Fruit fly (Drosophila melanogaster): ENCODE results near the gene CG31626.

Gene CG31626

DNA sequence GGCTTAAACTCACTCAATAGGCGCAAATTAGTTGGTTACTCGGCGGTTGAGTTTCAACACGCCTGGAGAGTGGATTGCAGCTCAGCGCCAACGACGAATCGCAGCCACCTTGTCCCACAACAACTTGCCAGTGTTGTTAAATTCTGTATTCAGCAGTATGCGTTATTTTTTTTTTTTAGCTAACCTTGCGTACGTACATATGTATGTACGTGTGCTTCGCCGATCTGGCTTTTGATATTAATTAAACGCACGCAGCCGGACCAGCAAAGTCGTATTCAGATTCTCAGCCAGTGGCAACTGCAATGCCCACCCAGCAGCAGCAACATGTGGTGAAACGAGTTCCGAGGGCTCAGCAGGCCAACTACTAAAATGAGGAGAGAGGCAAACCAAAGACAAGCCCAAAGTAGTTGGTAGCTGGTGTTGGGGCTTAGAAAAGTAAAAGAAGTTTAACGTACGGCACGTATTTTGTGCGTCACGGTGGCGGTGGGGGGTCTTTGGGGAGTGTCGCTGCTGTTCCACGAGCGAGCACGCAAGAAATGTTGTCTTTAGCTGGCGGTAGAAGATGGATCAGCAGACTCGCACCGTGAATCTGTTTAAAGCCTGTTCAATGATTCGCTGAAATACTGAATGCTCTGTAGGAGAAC is 8.7 kb upstream of the CG31626 start:
- TF ChIP-seq ttk (optimal IDR thresholded peaks at IDR 0.05) = no peak
- no peak for TF ChIP-seq psq (optimal IDR thresholded peaks at IDR 0.05)
- no peak for TF ChIP-seq h (optimal IDR thresholded peaks at IDR 0.05)
- TF ChIP-seq Myc (optimal IDR thresholded peaks at IDR 0.05) = no peak
- no peak for TF ChIP-seq Sin3A (optimal IDR thresholded peaks at IDR 0.05)
- no peak for TF ChIP-seq insv (optimal IDR thresholded peaks at IDR 0.05)

dm6 chr2L:21243964-21244466 is 7.5 kb upstream of the CG31626 start:
- no peak for TF ChIP-seq insv (optimal IDR thresholded peaks at IDR 0.05)
- no peak for TF ChIP-seq ttk (optimal IDR thresholded peaks at IDR 0.05)
- TF ChIP-seq Sin3A (optimal IDR thresholded peaks at IDR 0.05) = no peak
- TF ChIP-seq Myc (optimal IDR thresholded peaks at IDR 0.05) = no peak
- no peak for TF ChIP-seq psq (optimal IDR thresholded peaks at IDR 0.05)

DNA sequence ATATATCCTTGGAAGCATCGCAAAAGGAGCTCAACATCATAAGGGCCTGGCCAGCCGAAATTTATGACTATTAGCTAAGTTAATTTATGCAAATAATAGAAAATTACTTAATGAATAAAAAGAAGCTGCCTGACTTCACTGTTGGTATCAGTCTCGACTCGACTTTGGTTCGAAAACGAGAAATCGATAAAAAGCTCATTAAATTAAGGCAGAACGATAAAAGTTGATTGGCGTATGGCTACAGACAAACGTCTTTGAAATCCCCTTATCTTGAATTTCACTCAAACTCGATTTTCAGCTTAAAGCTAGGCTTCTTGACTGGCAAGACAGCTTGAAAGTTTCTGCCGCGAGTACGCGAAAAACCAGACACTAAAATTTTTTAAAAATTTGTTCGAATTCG is 5.8 kb upstream of the CG31626 start:
- TF ChIP-seq Myc (optimal IDR thresholded peaks at IDR 0.05) = no peak
- TF ChIP-seq psq (optimal IDR thresholded peaks at IDR 0.05) = no peak
- TF ChIP-seq Sin3A (optimal IDR thresholded peaks at IDR 0.05) = no peak
- no peak for TF ChIP-seq ttk (optimal IDR thresholded peaks at IDR 0.05)
- TF ChIP-seq h (optimal IDR thresholded peaks at IDR 0.05) = no peak

DNA sequence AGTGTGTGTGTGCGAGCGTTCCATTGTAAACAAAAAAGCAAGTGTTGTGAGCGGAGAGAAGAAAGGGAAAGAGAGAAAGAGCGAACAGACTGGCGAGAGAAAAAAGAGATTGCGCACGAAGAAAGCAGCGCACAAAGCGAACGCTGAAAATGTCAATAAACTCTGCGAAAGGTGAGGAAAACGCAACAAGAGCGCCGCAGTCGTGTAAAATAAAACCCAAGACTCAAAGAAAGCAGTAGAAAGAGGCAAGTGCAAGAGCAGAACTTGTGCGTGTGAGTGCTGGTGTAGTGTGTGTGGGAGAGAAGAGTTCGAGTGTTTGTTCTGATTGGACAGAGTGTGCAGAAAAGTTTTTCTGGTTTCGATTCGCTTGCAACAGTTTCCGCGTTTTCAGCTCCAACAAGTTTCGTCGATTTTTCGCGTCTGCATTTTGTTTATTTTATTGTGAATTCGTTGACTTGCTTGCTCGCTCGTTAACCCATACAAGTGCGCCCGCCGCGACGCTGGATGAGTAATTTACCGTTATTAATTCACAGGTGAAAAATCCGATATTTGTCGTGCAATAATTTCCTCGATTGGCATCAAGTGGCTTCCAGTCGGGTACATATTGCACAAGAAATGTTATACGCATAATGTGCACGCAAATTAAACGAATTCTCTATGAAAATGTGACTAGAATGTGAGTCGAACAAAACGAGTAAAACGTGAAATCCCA is 1.4 kb upstream of the CG31626 start:
- TF ChIP-seq Myc (optimal IDR thresholded peaks at IDR 0.05) (no peak), psq (optimal IDR thresholded peaks at IDR 0.05) (no peak), insv (optimal IDR thresholded peaks at IDR 0.05) (no peak), ttk (optimal IDR thresholded peaks at IDR 0.05) (no peak), h (optimal IDR thresholded peaks at IDR 0.05) (no peak), Sin3A (optimal IDR thresholded peaks at IDR 0.05) (no peak)

DNA sequence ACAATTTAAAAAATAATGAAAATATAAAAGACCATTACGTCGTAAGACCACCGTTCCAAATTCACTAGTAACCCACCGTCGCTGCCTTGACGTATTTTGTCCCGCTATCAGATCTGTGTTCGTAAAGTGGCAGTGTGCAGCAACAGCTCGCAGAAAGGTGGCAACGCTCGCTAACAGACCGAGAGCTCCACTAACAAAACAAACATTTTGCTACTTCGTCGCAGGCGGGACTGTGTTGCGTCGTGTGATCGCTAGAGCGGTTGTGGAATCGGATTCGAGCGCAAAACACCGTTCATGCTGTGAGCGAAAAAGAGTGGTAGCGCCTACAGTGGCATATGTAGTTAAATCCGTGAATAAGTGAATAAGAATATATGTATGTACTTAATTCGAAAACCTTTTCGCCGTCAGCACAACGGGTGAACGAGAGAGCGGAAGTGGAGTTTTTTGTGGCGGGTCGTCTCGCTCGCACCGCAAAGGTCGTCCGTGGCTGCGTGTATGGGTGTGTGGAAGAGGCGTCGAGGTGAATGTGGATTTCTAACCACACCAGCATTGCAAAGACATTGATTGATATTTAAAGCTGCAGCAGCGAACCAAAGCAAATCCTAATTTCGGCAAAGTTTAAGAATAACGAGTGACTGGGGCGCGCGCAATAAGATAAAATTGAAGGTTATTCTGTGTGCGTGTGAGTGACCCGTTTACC is 665 bp upstream of the CG31626 start, which contains the start of gene Hr39:
Gene Hr39 (plus strand): TSS at position 203 of the 700 bp plus-strand sequence.
- TF ChIP-seq psq (optimal IDR thresholded peaks at IDR 0.05) = no peak
- TF ChIP-seq insv (optimal IDR thresholded peaks at IDR 0.05) = no peak

DNA sequence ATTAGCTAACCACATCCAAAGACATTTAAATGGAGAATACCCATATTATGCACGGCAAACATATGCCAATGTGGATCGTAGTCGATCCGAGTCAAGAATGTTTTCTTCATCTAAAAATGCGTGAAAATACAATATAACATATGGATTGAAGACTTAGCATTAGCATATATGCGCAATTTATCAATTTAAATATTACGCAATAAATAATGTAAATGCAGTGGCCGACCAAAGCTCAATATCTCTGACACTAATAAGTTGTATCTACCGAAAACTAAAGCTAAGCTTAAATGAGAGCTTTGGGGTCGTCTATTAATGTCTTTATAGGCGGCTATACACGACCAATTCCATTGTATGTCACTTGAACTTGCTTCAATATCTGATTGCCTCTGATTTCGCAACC is 1.1 kb downstream of the CG31626 start:
- TF ChIP-seq insv (optimal IDR thresholded peaks at IDR 0.05) (no peak), Sin3A (optimal IDR thresholded peaks at IDR 0.05) (no peak), Myc (optimal IDR thresholded peaks at IDR 0.05) (no peak), h (optimal IDR thresholded peaks at IDR 0.05) (no peak)

DNA sequence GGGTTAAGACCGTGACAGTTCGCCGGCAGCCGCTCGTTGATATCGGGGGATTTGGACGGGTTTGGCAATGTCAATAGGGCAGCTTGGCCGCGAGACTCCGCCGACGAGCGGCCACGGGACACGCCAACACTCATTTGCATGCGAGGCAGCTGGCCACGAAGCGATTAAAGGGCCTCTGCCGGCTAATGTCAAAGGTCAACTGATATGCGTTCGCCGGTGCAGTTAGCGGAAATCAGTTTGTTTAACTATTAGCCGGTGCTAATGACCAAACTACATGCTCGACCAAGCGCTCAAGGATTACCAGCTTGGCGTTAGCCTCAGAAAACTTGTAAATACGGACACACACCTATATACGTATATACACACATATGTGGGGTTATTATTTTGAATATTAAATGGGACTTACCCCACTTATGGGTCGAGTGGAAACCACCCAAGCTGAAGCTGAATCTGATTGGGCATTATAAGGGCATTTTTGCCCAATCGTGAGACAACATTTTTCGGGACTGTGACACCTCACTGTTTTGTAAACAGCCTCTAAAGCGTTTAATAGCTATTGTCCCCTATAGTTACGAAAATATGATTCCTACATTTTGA is 2.0 kb downstream of the CG31626 start:
- TF ChIP-seq psq (optimal IDR thresholded peaks at IDR 0.05) (no peak), ttk (optimal IDR thresholded peaks at IDR 0.05) (no peak), h (optimal IDR thresholded peaks at IDR 0.05) (no peak)

DNA sequence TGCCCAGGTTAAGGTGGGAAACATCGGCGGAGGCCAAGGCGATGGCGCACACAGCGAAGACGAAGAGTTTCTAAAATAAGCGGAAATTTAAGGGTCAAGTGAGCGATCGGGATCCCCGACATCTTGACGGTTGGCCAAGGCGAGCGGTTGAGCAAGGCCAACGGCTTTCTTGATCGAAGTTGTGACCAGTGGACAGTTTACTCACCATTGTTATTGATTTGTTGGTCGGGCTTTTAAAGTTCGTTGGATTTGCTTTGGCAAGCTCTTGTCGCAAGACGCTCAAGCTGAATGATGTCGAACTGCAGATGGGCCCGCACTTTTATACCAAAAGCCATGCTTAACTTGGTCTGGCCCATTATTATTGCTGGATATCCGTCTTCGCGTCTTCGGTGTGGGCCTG is 3.1 kb downstream of the CG31626 start:
- TF ChIP-seq Sin3A (optimal IDR thresholded peaks at IDR 0.05) (no peak), h (optimal IDR thresholded peaks at IDR 0.05) (no peak), psq (optimal IDR thresholded peaks at IDR 0.05) (no peak), ttk (optimal IDR thresholded peaks at IDR 0.05) (no peak), insv (optimal IDR thresholded peaks at IDR 0.05) (no peak), Myc (optimal IDR thresholded peaks at IDR 0.05) (no peak)

DNA sequence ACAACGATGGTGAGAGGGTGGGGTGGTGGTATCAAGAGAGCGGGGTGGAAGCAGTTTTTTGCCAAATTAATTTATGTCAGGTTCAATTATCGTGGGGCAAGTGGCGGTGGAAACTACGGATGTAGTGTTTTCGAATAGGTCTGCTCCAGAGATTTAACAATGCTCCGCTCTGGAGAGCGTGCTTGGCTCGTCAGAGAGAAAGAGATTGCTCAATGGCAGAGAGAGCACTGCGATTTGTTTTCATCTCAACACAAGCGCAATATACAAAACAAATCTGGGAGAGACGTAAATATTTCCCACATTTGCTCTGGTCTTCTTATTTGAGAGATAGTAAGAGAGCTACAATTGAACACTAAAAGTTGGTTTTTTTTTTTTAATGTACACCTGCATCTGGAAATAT is 14.8 kb downstream of the CG31626 start:
- TF ChIP-seq h (optimal IDR thresholded peaks at IDR 0.05) (no peak), ttk (optimal IDR thresholded peaks at IDR 0.05) (no peak), Sin3A (optimal IDR thresholded peaks at IDR 0.05) (no peak), psq (optimal IDR thresholded peaks at IDR 0.05) (no peak), Myc (optimal IDR thresholded peaks at IDR 0.05) (no peak), insv (optimal IDR thresholded peaks at IDR 0.05) (no peak)

DNA sequence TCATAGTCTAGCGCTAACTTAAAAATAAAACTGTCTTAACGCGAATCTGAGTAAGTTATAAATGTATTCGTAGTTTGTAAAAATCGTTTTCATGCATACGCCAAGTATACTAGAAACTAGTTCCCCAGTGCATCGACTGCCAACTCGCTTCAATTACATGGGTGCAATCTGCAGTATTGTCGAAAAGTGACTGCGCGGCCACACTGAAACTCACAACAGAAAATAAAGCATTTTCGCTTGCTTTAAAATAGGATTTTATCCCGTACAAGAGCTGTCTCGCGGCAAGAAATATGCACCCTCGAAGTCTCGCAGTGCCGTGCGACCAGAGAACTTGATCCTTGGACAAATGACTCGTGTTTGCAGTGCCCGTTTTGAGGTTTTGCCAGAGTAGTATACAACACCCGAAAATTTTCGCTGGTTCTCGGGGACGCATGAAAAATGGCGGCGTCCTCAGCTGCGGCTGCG is 15.4 kb downstream of the CG31626 start, which contains the start of gene CG8677:
Gene CG8677 (plus strand): TSS at position 199 of the 465 bp plus-strand sequence.
- TF ChIP-seq h (optimal IDR thresholded peaks at IDR 0.05) (no peak), Sin3A (optimal IDR thresholded peaks at IDR 0.05) (no peak), insv (optimal IDR thresholded peaks at IDR 0.05) (no peak), ttk (optimal IDR thresholded peaks at IDR 0.05) (no peak), psq (optimal IDR thresholded peaks at IDR 0.05) (no peak), Myc (optimal IDR thresholded peaks at IDR 0.05) (no peak)

DNA sequence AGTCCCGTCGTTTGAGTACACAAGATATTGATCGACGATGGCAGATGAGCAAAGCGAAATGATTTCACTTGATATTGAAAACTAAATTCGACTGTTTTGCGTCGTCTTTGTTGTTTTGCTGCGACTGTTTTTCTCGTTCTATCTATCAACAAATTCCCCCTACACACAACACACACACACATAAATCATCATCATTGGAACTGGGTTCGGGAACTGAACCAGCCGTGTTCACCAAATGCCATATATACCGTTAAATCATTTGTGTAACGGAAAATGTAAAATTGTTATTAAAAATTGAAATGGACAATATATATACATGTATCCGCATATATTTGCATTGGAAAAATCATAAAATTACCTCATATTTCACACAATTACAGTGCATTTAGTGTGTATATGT is 16.1 kb downstream of the CG31626 start, which contains the start of gene Atg18b:
Gene Atg18b (minus strand): TSS at position 177 of the 400 bp plus-strand sequence.
- no peak for TF ChIP-seq Myc (optimal IDR thresholded peaks at IDR 0.05)
- TF ChIP-seq psq (optimal IDR thresholded peaks at IDR 0.05) = no peak
- no peak for TF ChIP-seq ttk (optimal IDR thresholded peaks at IDR 0.05)
- no peak for TF ChIP-seq Sin3A (optimal IDR thresholded peaks at IDR 0.05)
- TF ChIP-seq h (optimal IDR thresholded peaks at IDR 0.05) = no peak
- no peak for TF ChIP-seq insv (optimal IDR thresholded peaks at IDR 0.05)

DNA sequence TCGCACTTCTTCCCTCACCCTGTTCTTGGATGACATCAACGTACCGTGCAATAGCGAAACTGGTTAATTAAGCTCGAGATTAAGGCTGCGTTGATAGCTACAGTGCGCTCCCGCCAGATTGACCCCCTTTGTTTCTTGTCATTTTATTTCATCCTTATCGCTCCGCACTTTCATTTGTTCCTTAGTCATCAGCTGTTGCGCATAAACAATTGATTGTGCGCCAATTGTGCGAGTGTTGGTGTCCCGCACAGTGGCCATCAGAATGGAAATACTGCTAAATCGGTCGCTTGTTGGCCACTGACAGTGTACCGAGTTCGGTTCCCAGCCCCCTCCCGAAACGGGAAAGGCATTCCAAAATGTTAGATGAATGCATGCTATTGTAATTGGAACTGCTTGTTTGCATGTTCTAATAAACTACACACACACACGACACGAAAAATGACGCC is 16.9 kb downstream of the CG31626 start:
- no peak for TF ChIP-seq h (optimal IDR thresholded peaks at IDR 0.05)
- no peak for TF ChIP-seq Myc (optimal IDR thresholded peaks at IDR 0.05)
- TF ChIP-seq insv (optimal IDR thresholded peaks at IDR 0.05) = no peak
- TF ChIP-seq Sin3A (optimal IDR thresholded peaks at IDR 0.05) = no peak
- TF ChIP-seq ttk (optimal IDR thresholded peaks at IDR 0.05) = no peak
- no peak for TF ChIP-seq psq (optimal IDR thresholded peaks at IDR 0.05)
